Fruit fly (Drosophila melanogaster) whole organism, embryonic: Measurements from ENCODE around the gene Oatp30B.

ENCODE experiments used
- CG1233 ChIP-seq: fragments of 200-800 bp; sonication (Bioruptor generic); optimal IDR thresholded peaks from 4 replicates; lab custom pipeline; 2018; ENCODE audit warnings: missing biosample characterization, mild to moderate bottlenecking, missing genetic modification characterization
- CG13894 ChIP-seq: fragments of 200-800 bp; sonication (Bioruptor generic); optimal IDR thresholded peaks from 3 replicates; lab custom pipeline; 2018; ENCODE audit warnings: missing biosample characterization, mild to moderate bottlenecking, missing genetic modification characterization, moderate library complexity
- CG14667 ChIP-seq: fragments of 200-800 bp; sonication (Bioruptor generic); IDR thresholded peaks from 2 replicates; pipeline ENCODE4 v1.3.6; 2022; ENCODE audit warnings: missing biosample characterization, missing genetic modification characterization
- CG14860 ChIP-seq: fragments of 200-800 bp; sonication (Bioruptor generic); IDR thresholded peaks from 3 replicates; pipeline ENCODE4 v1.3.6; 2022; ENCODE audit warnings: missing biosample characterization, missing genetic modification characterization; ENCODE audit not compliant: partially characterized antibody
- CG14965 ChIP-seq: fragments of 200-800 bp; sonication (Bioruptor generic); optimal IDR thresholded peaks from 2 replicates; lab custom pipeline; 2016; ENCODE audit warnings: missing biosample characterization, missing genetic modification characterization, borderline replicate concordance
- CG15514 ChIP-seq: fragments of 200-800 bp; sonication (Bioruptor generic); optimal IDR thresholded peaks from 3 replicates; lab custom pipeline; 2017; ENCODE audit warnings: missing biosample characterization, missing genetic modification characterization, mild to moderate bottlenecking, moderate library complexity, missing genetic modification reagents
- CG17328 ChIP-seq: fragments of 200-800 bp; sonication (Bioruptor generic); IDR thresholded peaks from 2 replicates; pipeline ENCODE4 v1.3.6; 2022; ENCODE audit warnings: missing biosample characterization, missing genetic modification characterization
- CG17359 ChIP-seq: fragments of 200-800 bp; sonication (Bioruptor generic); optimal IDR thresholded peaks from 3 replicates; lab custom pipeline; 2018; ENCODE audit warnings: missing biosample characterization, mild to moderate bottlenecking, missing genetic modification characterization, moderate library complexity
- CG17802 ChIP-seq: fragments of 200-800 bp; sonication (Bioruptor generic); optimal IDR thresholded peaks from 2 replicates; lab custom pipeline; 2018; ENCODE audit warnings: missing biosample characterization, mild to moderate bottlenecking, missing genetic modification characterization, moderate library complexity
- CG18011 ChIP-seq: fragments of 200-800 bp; sonication (Bioruptor generic); optimal IDR thresholded peaks from 2 replicates; lab custom pipeline; 2017; ENCODE audit warnings: missing biosample characterization, missing genetic modification characterization, mild to moderate bottlenecking, moderate library complexity, missing genotype
- CG18599 ChIP-seq: fragments of 200-800 bp; sonication (Bioruptor generic); optimal IDR thresholded peaks from 3 replicates; lab custom pipeline; 2017; ENCODE audit warnings: missing biosample characterization, missing genetic modification characterization, mild to moderate bottlenecking, moderate library complexity, missing genetic modification reagents
- CG30431 ChIP-seq: fragments of 200-800 bp; sonication (Bioruptor generic); optimal IDR thresholded peaks from 2 replicates; lab custom pipeline; 2017; ENCODE audit warnings: missing biosample characterization, missing genetic modification characterization
- CG31224 ChIP-seq: fragments of 200-800 bp; sonication (Bioruptor generic); IDR thresholded peaks from 2 replicates; pipeline ENCODE4 v1.3.6; 2022; ENCODE audit warnings: missing biosample characterization, missing genetic modification characterization
- CG32772 ChIP-seq: fragments of 200-800 bp; sonication (Bioruptor generic); IDR thresholded peaks from 2 replicates; pipeline ENCODE4 v1.3.6; 2022; ENCODE audit warnings: missing biosample characterization, missing genetic modification characterization
- CG33213 ChIP-seq: fragments of 200-800 bp; sonication (Bioruptor generic); optimal IDR thresholded peaks from 3 replicates; lab custom pipeline; 2016; ENCODE audit warnings: missing biosample characterization, missing genetic modification characterization
- CG3407 ChIP-seq: fragments of 200-800 bp; sonication (Bioruptor generic); optimal IDR thresholded peaks from 2 replicates; lab custom pipeline; 2018; ENCODE audit warnings: missing biosample characterization, mild to moderate bottlenecking, missing genetic modification characterization
- CG4328 ChIP-seq: fragments of 200-800 bp; sonication (Bioruptor generic); optimal IDR thresholded peaks from 3 replicates; lab custom pipeline; 2017; ENCODE audit warnings: missing biosample characterization, missing genetic modification reagents, missing genetic modification characterization
- CG6175 ChIP-seq: fragments of 200-800 bp; sonication (Bioruptor generic); IDR thresholded peaks from 3 replicates; pipeline ENCODE4 v1.3.6; 2022; ENCODE audit warnings: missing biosample characterization, missing genetic modification characterization
- Camta ChIP-seq: fragments of 200-800 bp; sonication (Bioruptor generic); optimal IDR thresholded peaks from 2 replicates; lab custom pipeline; 2016; ENCODE audit warnings: missing biosample characterization, missing genetic modification characterization
- Dip2 ChIP-seq: fragments of 200-800 bp; sonication (Bioruptor generic); IDR thresholded peaks from 2 replicates; pipeline ENCODE4 v1.3.6; 2022; ENCODE audit warnings: missing biosample characterization, missing genetic modification characterization
- Eip74EF ChIP-seq, 2 experiments: fragments of 200-800 bp in 1 of 2; fragments of >200 bp in 1 of 2; sonication (Bioruptor generic) in 1 of 2; optimal IDR thresholded peaks; 2 replicates each; lab custom pipeline; 2017 to 2019; ENCODE audit warnings: missing biosample characterization in 2 of 2, missing genetic modification characterization in 2 of 2, mild to moderate bottlenecking in 1 of 2, moderate library complexity in 1 of 2
- Hr51 ChIP-seq, 2 experiments: fragments of 200-800 bp; sonication (Bioruptor generic); optimal IDR thresholded peaks; 2 replicates in 1 of 2; 3 replicates in 1 of 2; lab custom pipeline; 2016 to 2018; ENCODE audit warnings: missing biosample characterization in 2 of 2, missing genetic modification characterization in 2 of 2, mild to moderate bottlenecking in 1 of 2, moderate library complexity in 1 of 2
- Lpt ChIP-seq: fragments of >200 bp; optimal IDR thresholded peaks from 2 replicates; lab custom pipeline; 2018; ENCODE audit warnings: missing biosample characterization, missing genetic modification characterization
- Meics ChIP-seq: fragments of 200-800 bp; sonication (Bioruptor generic); optimal IDR thresholded peaks from 2 replicates; lab custom pipeline; 2017; ENCODE audit warnings: missing biosample characterization, mild to moderate bottlenecking, missing genetic modification characterization
- Myb ChIP-seq: fragments of 200-800 bp; sonication (Bioruptor generic); optimal IDR thresholded peaks from 2 replicates; lab custom pipeline; 2016; ENCODE audit warnings: missing biosample characterization, missing genetic modification characterization
- Nf-YC ChIP-seq: fragments of 200-800 bp; optimal IDR thresholded peaks from 3 replicates; lab custom pipeline; 2019; ENCODE audit warnings: missing biosample characterization, mild to moderate bottlenecking, missing genetic modification characterization, moderate library complexity
- Oaz ChIP-seq: fragments of 200-800 bp; sonication (Bioruptor generic); IDR thresholded peaks from 2 replicates; pipeline ENCODE4 v1.3.6; 2022; ENCODE audit warnings: missing biosample characterization, missing genetic modification characterization
- Sox102F ChIP-seq: fragments of 200-800 bp; sonication (Bioruptor generic); optimal IDR thresholded peaks from 2 replicates; lab custom pipeline; 2018; ENCODE audit warnings: missing biosample characterization, mild to moderate bottlenecking, missing genetic modification characterization, moderate library complexity
- Sry-δ ChIP-seq: fragments of 200-800 bp; sonication (Bioruptor generic); optimal IDR thresholded peaks from 2 replicates; lab custom pipeline; 2016; ENCODE audit warnings: missing biosample characterization, missing genetic modification characterization
- Stat92E ChIP-seq, 3 experiments: fragments of >200 bp in 2 of 3; fragments of 200-800 bp in 1 of 3; sonication (Bioruptor generic) in 1 of 3; optimal IDR thresholded peaks; 2 replicates each; lab custom pipeline; 2017 to 2019; ENCODE audit warnings: missing biosample characterization in 3 of 3, missing genetic modification characterization in 3 of 3, mild to moderate bottlenecking in 1 of 3, moderate library complexity in 1 of 3
- ab ChIP-seq: fragments of 200-800 bp; sonication (Bioruptor generic); optimal IDR thresholded peaks from 2 replicates; lab custom pipeline; 2016; ENCODE audit warnings: missing biosample characterization, missing genetic modification characterization
- ap ChIP-seq: fragments of 200-800 bp; sonication (Bioruptor generic); IDR thresholded peaks from 2 replicates; pipeline ENCODE4 v1.3.6; 2022; ENCODE audit warnings: missing biosample characterization, missing genetic modification characterization
- cas ChIP-seq: fragments of 200-800 bp; sonication (Bioruptor generic); IDR thresholded peaks from 2 replicates; pipeline ENCODE4 v1.3.6; 2022; ENCODE audit warnings: missing biosample characterization, missing genetic modification characterization
- corto ChIP-seq: fragments of 200-800 bp; sonication (Bioruptor generic); optimal IDR thresholded peaks from 2 replicates; lab custom pipeline; 2016; ENCODE audit warnings: missing biosample characterization, mild to moderate bottlenecking, missing genetic modification characterization, moderate library complexity
- da ChIP-seq: fragments of 200-800 bp; sonication (Bioruptor generic); optimal IDR thresholded peaks from 2 replicates; lab custom pipeline; 2016; ENCODE audit warnings: missing biosample characterization, missing genetic modification characterization
- ems ChIP-seq: fragments of 200-800 bp; sonication (Bioruptor generic); optimal IDR thresholded peaks from 3 replicates; lab custom pipeline; 2016; ENCODE audit warnings: missing biosample characterization, missing genetic modification characterization
- hbn ChIP-seq: fragments of 200-800 bp; sonication (Bioruptor generic); IDR thresholded peaks from 2 replicates; pipeline ENCODE4 v1.3.6; 2022; ENCODE audit warnings: missing biosample characterization, missing genetic modification characterization; ENCODE audit not compliant: partially characterized antibody
- jigr1 ChIP-seq: fragments of 200-800 bp; sonication (Bioruptor generic); IDR thresholded peaks from 3 replicates; pipeline ENCODE4 v1.3.6; 2022; ENCODE audit warnings: missing biosample characterization, missing genetic modification characterization
- kni ChIP-seq: fragments of 200-800 bp; sonication (Bioruptor generic); optimal IDR thresholded peaks from 3 replicates; lab custom pipeline; 2017; ENCODE audit warnings: mild to moderate bottlenecking, missing biosample characterization, missing genetic modification reagents, missing genetic modification characterization
- luna ChIP-seq: fragments of 200-800 bp; sonication (Bioruptor generic); optimal IDR thresholded peaks from 2 replicates; lab custom pipeline; 2016; ENCODE audit warnings: missing biosample characterization, missing genetic modification characterization
- nerfin-2 ChIP-seq: fragments of 200-800 bp; sonication (Bioruptor generic); IDR thresholded peaks from 2 replicates; pipeline ENCODE4 v1.3.6; 2022; ENCODE audit warnings: missing biosample characterization, missing genetic modification characterization; ENCODE audit not compliant: partially characterized antibody
- org-1 ChIP-seq: fragments of 200-800 bp; sonication (Bioruptor generic); optimal IDR thresholded peaks from 2 replicates; lab custom pipeline; 2017; ENCODE audit warnings: missing biosample characterization, missing genetic modification characterization
- pnt ChIP-seq: fragments of 200-800 bp; sonication (Bioruptor generic); optimal IDR thresholded peaks from 3 replicates; lab custom pipeline; 2016; ENCODE audit warnings: missing biosample characterization, missing genetic modification characterization
- scrt ChIP-seq: fragments of 200-800 bp; sonication (Bioruptor generic); optimal IDR thresholded peaks from 2 replicates; lab custom pipeline; 2018; ENCODE audit warnings: missing biosample characterization, mild to moderate bottlenecking, missing genetic modification characterization, moderate library complexity
- shn ChIP-seq: fragments of 200-800 bp; sonication (Bioruptor generic); optimal IDR thresholded peaks from 3 replicates; lab custom pipeline; 2016; ENCODE audit warnings: missing biosample characterization, missing genetic modification characterization
- sisA ChIP-seq: fragments of 200-800 bp; sonication (Bioruptor generic); IDR thresholded peaks from 2 replicates; pipeline ENCODE4 v1.3.6; 2022; ENCODE audit warnings: missing biosample characterization, missing genetic modification characterization
- tio ChIP-seq: fragments of 200-800 bp; sonication (Bioruptor generic); optimal IDR thresholded peaks from 2 replicates; lab custom pipeline; 2017; ENCODE audit warnings: missing biosample characterization, missing genetic modification characterization, inconsistent platforms
- toy ChIP-seq: fragments of 200-800 bp; sonication (Bioruptor generic); IDR thresholded peaks from 2 replicates; pipeline ENCODE4 v1.3.6; 2022; ENCODE audit warnings: missing biosample characterization, missing genetic modification characterization
- usp ChIP-seq: fragments of >200 bp; optimal IDR thresholded peaks from 2 replicates; lab custom pipeline; 2017; ENCODE audit warnings: missing biosample characterization, missing genetic modification characterization
- zen ChIP-seq: fragments of 200-800 bp; sonication (Bioruptor generic); optimal IDR thresholded peaks from 3 replicates; lab custom pipeline; 2018; ENCODE audit warnings: missing biosample characterization, mild to moderate bottlenecking, missing genetic modification characterization, moderate library complexity

Oatp30B gene

DNA sequence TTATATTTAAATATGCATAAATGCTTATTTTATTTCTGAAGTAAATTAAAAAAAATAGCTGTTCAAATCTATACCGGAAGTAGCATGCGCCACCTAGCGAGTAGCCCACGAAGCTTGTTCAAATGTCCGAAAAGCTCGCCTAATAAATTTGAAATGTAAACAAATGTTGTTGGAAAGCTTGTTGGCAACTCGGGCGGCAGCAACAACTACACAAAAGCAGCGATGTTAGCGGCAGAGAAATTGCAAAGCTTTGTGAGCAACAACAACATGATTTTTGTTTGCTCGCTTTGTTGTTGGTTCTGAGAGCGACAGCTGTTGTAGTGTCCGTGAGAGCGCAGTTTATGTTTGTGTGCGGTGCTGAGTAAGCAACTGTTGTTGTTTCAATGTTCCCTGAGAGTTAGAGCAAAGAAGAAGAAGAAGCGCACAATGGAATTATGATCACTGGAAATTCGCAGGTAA is 46.4 kb downstream of the Oatp30B start (continued):
- TF ChIP-seq Sox102F (GFP tag; lab: Kevin White, UChicago) (peak; percentile 96), CG18599 (GFP tag; lab: Kevin White, UChicago) (peak; percentile 98), Camta (GFP tag; lab: Kevin White, UChicago) (peak; percentile 97), nerfin-2 (GFP tag; lab: Robert Waterston, UW) (no peak), toy (GFP tag; lab: Robert Waterston, UW) (peak; percentile 85), kni (GFP tag; lab: Kevin White, UChicago) (peak; percentile 98), CG14860 (GFP tag; lab: Robert Waterston, UW) (no peak), Meics (GFP tag; lab: Kevin White, UChicago) (peak; percentile 99), CG14667 (GFP tag; lab: Robert Waterston, UW) (peak; percentile 57; the same call in 1 of the 2 replicates), luna (GFP tag; lab: Kevin White, UChicago) (peak; percentile 95), pnt (GFP tag; lab: Kevin White, UChicago) (peak; percentile 37), da (GFP tag; lab: Kevin White, UChicago) (peak; percentile 92), org-1 (peak; percentile 98), Myb (GFP tag; lab: Kevin White, UChicago) (peak; percentile 83), sisA (GFP tag; lab: Robert Waterston, UW) (peak; percentile 41; the same call in 1 of the 2 replicates), jigr1 (GFP tag; lab: Robert Waterston, UW) (no peak), CG6175 (GFP tag; lab: Robert Waterston, UW) (peak; percentile 94), CG3407 (GFP tag; lab: Kevin White, UChicago) (peak; percentile 98), Oaz (GFP tag; lab: Robert Waterston, UW) (peak; percentile 93), Dip2 (GFP tag; lab: Robert Waterston, UW) (no peak), Hr51 (GFP tag; optimal IDR thresholded peaks at IDR 0.05; lab: Kevin White, UChicago) (peak; percentile 92 to 97), corto (GFP tag; lab: Kevin White, UChicago) (peak; percentile 86), CG32772 (peak; percentile 89), CG33213 (GFP tag; lab: Kevin White, UChicago) (peak; percentile 99), cas (GFP tag; lab: Robert Waterston, UW) (peak; percentile 77), Nf-YC (tag; lab: Kevin White, UChicago) (peak; percentile 88), ems (GFP tag; lab: Kevin White, UChicago) (peak; percentile 95), shn (GFP tag; lab: Kevin White, UChicago) (peak; percentile 91), Stat92E (GFP tag; optimal IDR thresholded peaks at IDR 0.05; lab: Kevin White, UChicago) (no peak), Eip74EF (GFP tag; optimal IDR thresholded peaks at IDR 0.05; lab: Kevin White, UChicago) (peak in 1 of 2 experiments; percentile 96), ap (GFP tag; lab: Robert Waterston, UW) (peak; percentile 94), CG4328 (peak; percentile 99), CG13894 (peak; percentile 97), CG30431 (GFP tag; lab: Kevin White, UChicago) (peak; percentile 90), Lpt (GFP tag; lab: Kevin White, UChicago) (no peak), Sry-δ (GFP tag; lab: Kevin White, UChicago) (peak; percentile 62), zen (peak; percentile 71), tio (GFP tag; lab: Kevin White, UChicago) (peak; percentile 90), CG18011 (GFP tag; lab: Kevin White, UChicago) (peak; percentile 92), CG14965 (peak; percentile 86), ab (GFP tag; lab: Kevin White, UChicago) (no peak), CG17802 (tag; lab: Kevin White, UChicago) (peak; percentile 91), scrt (peak; percentile 99), hbn (GFP tag; lab: Robert Waterston, UW) (peak; percentile 38), CG17359 (peak; percentile 99), CG17328 (GFP tag; lab: Robert Waterston, UW) (peak; percentile 98), CG31224 (GFP tag; lab: Robert Waterston, UW) (peak; percentile 90), CG15514 (peak; percentile 96), usp (GFP tag; lab: Kevin White, UChicago) (no peak), CG1233 (GFP tag; lab: Kevin White, UChicago) (peak; percentile 99)
